Worm (Caenorhabditis elegans) whole organism, L4/young adult: ENCODE results near the gene nlp-55.

ENCODE experiments used
- dao-5 ChIP-seq: sonication (generic microtip); optimal IDR thresholded peaks from 2 replicates; lab custom pipeline; 2016; ENCODE audit warnings: missing genotype, missing genetic modification characterization, moderate library complexity, missing compliant biosample characterization
- him-1 ChIP-seq: sonication (generic microtip); optimal IDR thresholded peaks from 2 replicates; lab custom pipeline; 2016; ENCODE audit warnings: missing genotype, missing genetic modification reagents, missing genetic modification characterization, missing compliant biosample characterization

ce11 chrII:8311484-8311883 is 16.3 kb upstream of the nlp-55 start:
- no peak for TF ChIP-seq him-1
- no peak for TF ChIP-seq dao-5
